Fruit fly (Drosophila melanogaster) whole organism, embryonic: ENCODE data around the gene BORCS5.

Source experiments
- Ada2b ChIP-seq: fragments of 200-800 bp; sonication (Bioruptor generic); IDR thresholded peaks from 2 replicates; pipeline ENCODE4 v1.3.6; 2022; ENCODE audit warnings: missing biosample characterization, missing genetic modification characterization
- C15 ChIP-seq: fragments of 200-800 bp; sonication (Bioruptor generic); IDR thresholded peaks from 3 replicates; pipeline ENCODE4 v1.3.6; 2022; ENCODE audit warnings: missing biosample characterization, missing genetic modification characterization
- CG10462 ChIP-seq: fragments of 200-800 bp; sonication (Bioruptor generic); optimal IDR thresholded peaks from 2 replicates; lab custom pipeline; 2016; ENCODE audit warnings: missing biosample characterization, missing genetic modification characterization
- CG10543 ChIP-seq: fragments of 200-800 bp; sonication (Bioruptor generic); optimal IDR thresholded peaks from 3 replicates; lab custom pipeline; 2017; ENCODE audit warnings: missing biosample characterization, mild to moderate bottlenecking, missing genetic modification characterization, moderate library complexity
- CG10654 ChIP-seq: fragments of 200-800 bp; sonication (Bioruptor generic); optimal IDR thresholded peaks from 2 replicates; lab custom pipeline; 2016; ENCODE audit warnings: missing biosample characterization, missing genetic modification characterization
- CG11560 ChIP-seq: fragments of 200-800 bp; sonication (Bioruptor generic); IDR thresholded peaks from 3 replicates; pipeline ENCODE4 v1.3.6; 2022; ENCODE audit warnings: missing biosample characterization, missing genetic modification characterization
- CG12299 ChIP-seq: fragments of 200-800 bp; sonication (Bioruptor generic); optimal IDR thresholded peaks from 2 replicates; lab custom pipeline; 2018; ENCODE audit warnings: missing biosample characterization, mild to moderate bottlenecking, missing genetic modification characterization
- CG13123 ChIP-seq: fragments of 200-800 bp; sonication (Bioruptor generic); optimal IDR thresholded peaks from 2 replicates; lab custom pipeline; 2016; ENCODE audit warnings: missing biosample characterization, missing genetic modification characterization
- CG13624 ChIP-seq: fragments of 200-800 bp; sonication (Bioruptor generic); optimal IDR thresholded peaks from 2 replicates; lab custom pipeline; 2016; ENCODE audit warnings: missing biosample characterization, missing genetic modification characterization
- CG17361 ChIP-seq: fragments of 200-800 bp; sonication (Bioruptor generic); IDR thresholded peaks from 3 replicates; pipeline ENCODE4 v1.3.6; 2022; ENCODE audit warnings: missing biosample characterization, missing genetic modification characterization
- CG1792 ChIP-seq: fragments of 200-800 bp; sonication (Bioruptor generic); optimal IDR thresholded peaks from 2 replicates; lab custom pipeline; 2016; ENCODE audit warnings: missing biosample characterization, missing genetic modification characterization
- CG2875 ChIP-seq: fragments of 200-800 bp; sonication (Bioruptor generic); optimal IDR thresholded peaks from 2 replicates; lab custom pipeline; 2017; ENCODE audit warnings: missing biosample characterization, mild to moderate bottlenecking, missing genetic modification characterization, missing genetic modification reagents
- CG3065 ChIP-seq: fragments of 200-800 bp; sonication (Bioruptor generic); optimal IDR thresholded peaks from 2 replicates; lab custom pipeline; 2016; ENCODE audit warnings: missing biosample characterization, missing genetic modification characterization
- CG31224 ChIP-seq: fragments of 200-800 bp; sonication (Bioruptor generic); IDR thresholded peaks from 2 replicates; pipeline ENCODE4 v1.3.6; 2022; ENCODE audit warnings: missing biosample characterization, missing genetic modification characterization
- CG31441 ChIP-seq: fragments of 200-800 bp; sonication (Bioruptor generic); IDR thresholded peaks from 2 replicates; pipeline ENCODE4 v1.3.6; 2022; ENCODE audit warnings: missing biosample characterization, missing genetic modification characterization
- CG32767 ChIP-seq: fragments of 200-800 bp; sonication (Bioruptor generic); IDR thresholded peaks from 2 replicates; pipeline ENCODE4 v1.3.6; 2022; ENCODE audit warnings: missing biosample characterization, missing genetic modification characterization
- CG33213 ChIP-seq: fragments of 200-800 bp; sonication (Bioruptor generic); optimal IDR thresholded peaks from 3 replicates; lab custom pipeline; 2016; ENCODE audit warnings: missing biosample characterization, missing genetic modification characterization
- CG3726 ChIP-seq: fragments of 200-800 bp; sonication (Bioruptor generic); IDR thresholded peaks from 3 replicates; pipeline ENCODE4, ENCODE4 v1.3.6; 2022; ENCODE audit warnings: missing biosample characterization, missing genetic modification characterization
- CG4730 ChIP-seq: fragments of 200-800 bp; sonication (Bioruptor generic); IDR thresholded peaks from 2 replicates; pipeline ENCODE4 v1.3.6; 2022; ENCODE audit warnings: missing biosample characterization, missing genetic modification characterization
- CG6813 ChIP-seq: fragments of 200-800 bp; sonication (Bioruptor generic); optimal IDR thresholded peaks from 2 replicates; lab custom pipeline; 2017; ENCODE audit warnings: missing biosample characterization, missing genetic modification characterization, mild to moderate bottlenecking, moderate library complexity, missing genetic modification reagents
- CG7963 ChIP-seq: fragments of 200-800 bp; sonication (Bioruptor generic); IDR thresholded peaks from 3 replicates; pipeline ENCODE4 v1.3.6; 2022; ENCODE audit warnings: missing biosample characterization, missing genetic modification characterization; ENCODE audit not compliant: partially characterized antibody
- CG8290 ChIP-seq, 3 experiments: fragments of 200-800 bp; sonication (Bioruptor generic); optimal IDR thresholded peaks; 2 replicates each; lab custom pipeline; 2016 to 2019; ENCODE audit warnings: missing biosample characterization in 3 of 3, missing genetic modification characterization in 3 of 3, mild to moderate bottlenecking in 2 of 3, moderate library complexity in 1 of 3
- CG8388 ChIP-seq: fragments of 200-800 bp; sonication (Bioruptor generic); optimal IDR thresholded peaks from 2 replicates; lab custom pipeline; 2019; ENCODE audit warnings: missing biosample characterization, mild to moderate bottlenecking, missing genetic modification characterization, moderate library complexity
- CG9797 ChIP-seq: fragments of 200-800 bp; sonication (Bioruptor generic); optimal IDR thresholded peaks from 3 replicates; lab custom pipeline; 2018; ENCODE audit warnings: missing biosample characterization, mild to moderate bottlenecking, missing genetic modification characterization
- Dek ChIP-seq: fragments of 200-800 bp; sonication (Bioruptor generic); optimal IDR thresholded peaks from 3 replicates; lab custom pipeline; 2019; ENCODE audit warnings: missing biosample characterization, mild to moderate bottlenecking, missing genetic modification characterization, moderate library complexity
- Elba2 ChIP-seq: fragments of 200-800 bp; sonication (Bioruptor generic); optimal IDR thresholded peaks from 3 replicates; lab custom pipeline; 2016; ENCODE audit warnings: missing biosample characterization, missing genetic modification characterization
- H15 ChIP-seq: fragments of 200-800 bp; sonication (Bioruptor generic); IDR thresholded peaks from 3 replicates; pipeline ENCODE4 v1.3.6; 2022; ENCODE audit warnings: missing biosample characterization, missing genetic modification characterization
- HmgZ ChIP-seq: fragments of 200-800 bp; sonication (Bioruptor generic); optimal IDR thresholded peaks from 2 replicates; lab custom pipeline; 2018; ENCODE audit warnings: missing biosample characterization, mild to moderate bottlenecking, missing genetic modification characterization
- MESR4 ChIP-seq: fragments of 200-800 bp; sonication (Bioruptor generic); optimal IDR thresholded peaks from 2 replicates; lab custom pipeline; 2018; ENCODE audit warnings: missing biosample characterization, mild to moderate bottlenecking, missing genetic modification characterization, moderate library complexity
- MTF-1 ChIP-seq: fragments of 200-800 bp; sonication (Bioruptor generic); optimal IDR thresholded peaks from 2 replicates; lab custom pipeline; 2018; ENCODE audit warnings: missing biosample characterization, mild to moderate bottlenecking, missing genetic modification characterization, borderline replicate concordance
- Neu2 ChIP-seq: fragments of 200-800 bp; sonication (Bioruptor generic); optimal IDR thresholded peaks from 3 replicates; lab custom pipeline; 2016; ENCODE audit warnings: missing biosample characterization, missing genetic modification characterization, borderline replicate concordance
- Nf-YC ChIP-seq: fragments of 200-800 bp; optimal IDR thresholded peaks from 3 replicates; lab custom pipeline; 2019; ENCODE audit warnings: missing biosample characterization, mild to moderate bottlenecking, missing genetic modification characterization, moderate library complexity
- Oli ChIP-seq: fragments of 200-800 bp; sonication (Bioruptor generic); optimal IDR thresholded peaks from 2 replicates; lab custom pipeline; 2018; ENCODE audit warnings: missing biosample characterization, mild to moderate bottlenecking, missing genetic modification characterization, moderate library complexity
- Xbp1 ChIP-seq: fragments of 200-800 bp; sonication (Bioruptor generic); optimal IDR thresholded peaks from 3 replicates; lab custom pipeline; 2016; ENCODE audit warnings: missing biosample characterization, mild to moderate bottlenecking, missing genetic modification characterization
- abd-A ChIP-seq: fragments of 200-800 bp; sonication (Bioruptor generic); optimal IDR thresholded peaks from 3 replicates; lab custom pipeline; 2019; ENCODE audit warnings: missing biosample characterization, mild to moderate bottlenecking, missing genetic modification characterization, moderate library complexity
- ash1 ChIP-seq: fragments of 200-800 bp; sonication (Bioruptor generic); optimal IDR thresholded peaks from 2 replicates; lab custom pipeline; 2018; ENCODE audit warnings: missing biosample characterization, mild to moderate bottlenecking, missing genetic modification characterization
- bbx ChIP-seq: fragments of 200-800 bp; sonication (Bioruptor generic); IDR thresholded peaks from 2 replicates; pipeline ENCODE4 v1.3.6; 2022; ENCODE audit warnings: missing biosample characterization, missing genetic modification characterization; ENCODE audit not compliant: partially characterized antibody
- dm ChIP-seq: fragments of 200-800 bp; sonication (Bioruptor generic); optimal IDR thresholded peaks from 3 replicates; lab custom pipeline; 2016; ENCODE audit warnings: missing biosample characterization, missing genetic modification characterization
- gcm2 ChIP-seq: fragments of 200-800 bp; sonication (Bioruptor generic); optimal IDR thresholded peaks from 2 replicates; lab custom pipeline; 2016; ENCODE audit warnings: missing biosample characterization, missing genetic modification characterization
- gt ChIP-seq: fragments of 200-800 bp; sonication (Bioruptor generic); IDR thresholded peaks from 2 replicates; pipeline ENCODE4 v1.3.6; 2022; ENCODE audit warnings: missing biosample characterization, missing genetic modification characterization
- h ChIP-seq: fragments of >200 bp; optimal IDR thresholded peaks from 2 replicates; lab custom pipeline; 2017
- her ChIP-seq: fragments of 200-800 bp; sonication (Bioruptor generic); optimal IDR thresholded peaks from 2 replicates; lab custom pipeline; 2016; ENCODE audit warnings: missing biosample characterization, missing genetic modification characterization
- luna ChIP-seq: fragments of 200-800 bp; sonication (Bioruptor generic); optimal IDR thresholded peaks from 2 replicates; lab custom pipeline; 2016; ENCODE audit warnings: missing biosample characterization, missing genetic modification characterization
- onecut ChIP-seq: fragments of 200-800 bp; sonication (Bioruptor generic); IDR thresholded peaks from 2 replicates; pipeline ENCODE4 v1.3.6; 2022; ENCODE audit warnings: missing biosample characterization, missing genetic modification characterization
- pb ChIP-seq: fragments of 200-800 bp; sonication (Bioruptor generic); optimal IDR thresholded peaks from 3 replicates; lab custom pipeline; 2016; ENCODE audit warnings: missing biosample characterization, missing genetic modification characterization
- phol ChIP-seq: fragments of 200-800 bp; sonication (Bioruptor generic); optimal IDR thresholded peaks from 3 replicates; lab custom pipeline; 2018; ENCODE audit warnings: missing biosample characterization, mild to moderate bottlenecking, missing genetic modification characterization, moderate library complexity
- psq ChIP-seq: fragments of 200-800 bp; sonication (Bioruptor generic); optimal IDR thresholded peaks from 2 replicates; lab custom pipeline; 2017; ENCODE audit warnings: missing biosample characterization, missing genetic modification characterization
- tgo ChIP-seq: fragments of 200-800 bp; sonication (Bioruptor generic); IDR thresholded peaks from 3 replicates; pipeline ENCODE4 v1.3.6; 2022; ENCODE audit warnings: missing biosample characterization, missing genetic modification characterization
- tll ChIP-seq, 2 experiments: fragments of 200-800 bp in 1 of 2; fragments of >200 bp in 1 of 2; sonication (Bioruptor generic) in 1 of 2; optimal IDR thresholded peaks; 2 replicates each; lab custom pipeline; 2017 to 2019; ENCODE audit warnings: missing biosample characterization in 2 of 2, missing genetic modification characterization in 2 of 2, mild to moderate bottlenecking in 1 of 2, moderate library complexity in 1 of 2
- zen2 ChIP-seq: fragments of 200-800 bp; sonication (Bioruptor generic); IDR thresholded peaks from 3 replicates; pipeline ENCODE4 v1.3.6; 2022; ENCODE audit warnings: missing biosample characterization, missing genetic modification characterization; ENCODE audit not compliant: partially characterized antibody

BORCS5 gene

dm6 chrX:11915154-11915593 is 42.6 kb upstream of the BORCS5 start (continued):
- TF ChIP-seq CG17361 (GFP tag; lab: Robert Waterston, UW) (peak; percentile 98), CG8388 (peak; percentile 89), zen2 (GFP tag; lab: Robert Waterston, UW) (no peak), CG2875 (GFP tag; lab: Kevin White, UChicago) (peak; percentile 82), CG10543 (GFP tag; lab: Kevin White, UChicago) (peak; percentile 94), Xbp1 (GFP tag; lab: Kevin White, UChicago) (peak; percentile 78), CG8290 (GFP tag; optimal IDR thresholded peaks at IDR 0.05; lab: Kevin White, UChicago) (peak; percentile 64), CG8290 (tag; optimal IDR thresholded peaks at IDR 0.05; lab: Kevin White, UChicago) (peak in 1 of 2 experiments; percentile 48), h (no peak), her (GFP tag; lab: Kevin White, UChicago) (no peak), CG10654 (GFP tag; lab: Kevin White, UChicago) (peak; percentile 71), phol (tag; lab: Kevin White, UChicago) (peak; percentile 93), MESR4 (GFP tag; lab: Kevin White, UChicago) (peak; percentile 8), CG33213 (GFP tag; lab: Kevin White, UChicago) (no peak), Dek (peak; percentile 89), CG32767 (GFP tag; lab: Robert Waterston, UW) (peak; percentile 93), CG1792 (no peak), CG3726 (peak; percentile 81; the same call in 2 of the 3 replicates), CG13123 (GFP tag; lab: Kevin White, UChicago) (peak; percentile 2), pb (GFP tag; lab: Kevin White, UChicago) (no peak), onecut (GFP tag; lab: Robert Waterston, UW) (peak; percentile 79), CG9797 (GFP tag; lab: Kevin White, UChicago) (peak; percentile 20), CG12299 (tag; lab: Kevin White, UChicago) (peak; percentile 90), luna (GFP tag; lab: Kevin White, UChicago) (no peak), abd-A (tag; lab: Kevin White, UChicago) (peak; percentile 59), gt (GFP tag; lab: Robert Waterston, UW) (peak; percentile 74), CG13624 (GFP tag; lab: Kevin White, UChicago) (no peak), CG10462 (peak; percentile 57), gcm2 (GFP tag; lab: Kevin White, UChicago) (no peak), ash1 (GFP tag; lab: Kevin White, UChicago) (no peak), CG4730 (peak; percentile 59), CG11560 (tag; lab: Robert Waterston, UW) (peak; percentile 71; the same call in 2 of the 3 replicates), CG31224 (peak; percentile 76), CG3065 (GFP tag; lab: Kevin White, UChicago) (peak; percentile 35), Elba2 (GFP tag; lab: Kevin White, UChicago) (peak; percentile 22), MTF-1 (GFP tag; lab: Kevin White, UChicago) (peak; percentile 68), HmgZ (tag; lab: Kevin White, UChicago) (peak; percentile 82), Ada2b (GFP tag; lab: Robert Waterston, UW) (peak; percentile 74), C15 (peak; percentile 72; the same call in 1 of the 3 replicates), CG7963 (GFP tag; lab: Robert Waterston, UW) (no peak), bbx (GFP tag; lab: Robert Waterston, UW) (no peak), H15 (GFP tag; lab: Robert Waterston, UW) (peak; percentile 76; the same call in 2 of the 3 replicates), CG6813 (GFP tag; lab: Kevin White, UChicago) (peak; percentile 79), dm (GFP tag; lab: Kevin White, UChicago) (no peak), Nf-YC (tag; lab: Kevin White, UChicago) (peak; percentile 88), psq (GFP tag; lab: Kevin White, UChicago) (peak; percentile 26), tgo (GFP tag; lab: Robert Waterston, UW) (peak; percentile 90), Oli (tag; lab: Kevin White, UChicago) (peak; percentile 92), Neu2 (GFP tag; lab: Kevin White, UChicago) (no peak), tll (GFP tag; optimal IDR thresholded peaks at IDR 0.05; lab: Kevin White, UChicago) (peak in 1 of 2 experiments; percentile 38), CG31441 (GFP tag; lab: Robert Waterston, UW) (peak; percentile 95)
